Worm (Caenorhabditis elegans): ENCODE data around the gene srx-7.

ce11 chrV:524058-524457 is 35.9 kb upstream of the srx-7 start, which contains the start of gene lipl-3:
- TF ChIP-seq unc-86 (tag; optimal IDR thresholded peaks at IDR 0.05): no peak
- no peak for TF ChIP-seq dmd-4 (tag; optimal IDR thresholded peaks at IDR 0.05; ENCODE audit: borderline replicate concordance)
